Fruit fly (Drosophila melanogaster): ENCODE data around the gene CG13473.

CG13473 gene

DNA sequence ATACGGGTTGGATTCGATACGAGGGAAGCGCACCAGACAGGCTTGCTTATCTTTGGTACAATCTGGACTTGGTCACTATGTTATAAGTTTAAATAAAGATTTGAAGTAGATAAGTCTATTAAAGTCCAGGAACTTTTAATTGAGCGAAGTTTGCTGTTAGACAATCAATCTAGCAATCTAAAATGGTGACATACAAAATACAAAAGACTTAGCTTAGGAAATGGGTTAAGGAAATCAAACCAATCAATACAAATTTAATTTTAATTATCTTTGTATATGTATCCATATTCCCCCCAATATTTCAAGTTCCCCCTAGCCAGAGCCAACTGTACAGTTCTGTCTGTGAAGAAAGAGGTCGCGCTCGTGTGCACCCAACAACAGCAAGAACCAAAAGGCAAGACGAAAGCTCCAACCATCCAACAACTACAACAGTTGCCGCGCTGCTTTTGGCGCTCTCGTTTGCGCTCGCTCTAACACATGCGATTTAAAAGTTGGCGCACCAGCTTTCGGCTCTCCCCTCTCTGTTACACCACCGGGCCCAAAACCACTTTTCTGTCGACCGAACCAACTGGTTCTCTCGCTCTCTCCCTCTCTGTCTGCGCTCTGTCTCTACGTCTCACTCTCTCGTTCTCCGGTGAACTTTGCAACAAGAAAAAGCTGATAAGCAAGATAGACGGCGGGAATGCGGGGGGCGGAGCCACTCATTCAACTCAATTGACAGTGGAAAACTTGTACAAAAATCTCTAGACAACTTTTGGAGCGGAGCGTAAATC is 27.6 kb downstream of the CG13473 start (continued):
- no peak; the same call in 1 of the 2 replicates for TF ChIP-seq ssp (GFP tag; IDR thresholded peaks at IDR 0.05)
- TF ChIP-seq CG12155 (GFP tag; optimal IDR thresholded peaks at IDR 0.05) = peak; percentile 84
- TF ChIP-seq CG4424 (GFP tag; optimal IDR thresholded peaks at IDR 0.05) = peak; percentile 85
- TF ChIP-seq CG8924 (tag; optimal IDR thresholded peaks at IDR 0.05) = peak; percentile 91
- TF ChIP-seq CG13287 (GFP tag; IDR thresholded peaks at IDR 0.05; ENCODE audit: partially characterized antibody) = peak; percentile 47; the same call in 1 of the 2 replicates
- peak; percentile 90 for TF ChIP-seq Sox102F (GFP tag; optimal IDR thresholded peaks at IDR 0.05)
- peak; percentile 78 for TF ChIP-seq ATbp (GFP tag; optimal IDR thresholded peaks at IDR 0.05)
- TF ChIP-seq her (GFP tag; optimal IDR thresholded peaks at IDR 0.05) = no peak
- TF ChIP-seq D19B (GFP tag; optimal IDR thresholded peaks at IDR 0.05) = peak; percentile 80
- peak; percentile 81 for TF ChIP-seq CG4730 (GFP tag; IDR thresholded peaks at IDR 0.05)
- TF ChIP-seq pfk (GFP tag; optimal IDR thresholded peaks at IDR 0.05) = no peak
- peak; percentile 69; the same call in 1 of the 2 replicates for TF ChIP-seq CG17328 (GFP tag; IDR thresholded peaks at IDR 0.05)
- peak; percentile 81 for TF ChIP-seq CG7357 (GFP tag; IDR thresholded peaks at IDR 0.05)
- TF ChIP-seq H15 (GFP tag; IDR thresholded peaks at IDR 0.05) = peak; percentile 80
- TF ChIP-seq bsh (GFP tag; optimal IDR thresholded peaks at IDR 0.05) = peak; percentile 49 to 74
- TF ChIP-seq fu2 (GFP tag; optimal IDR thresholded peaks at IDR 0.05) = peak; percentile 86
- peak; percentile 63 for TF ChIP-seq CG12942 (GFP tag; optimal IDR thresholded peaks at IDR 0.05)
- peak; percentile 60 for TF ChIP-seq CG33557 (GFP tag; optimal IDR thresholded peaks at IDR 0.05)
- TF ChIP-seq sima (GFP tag; optimal IDR thresholded peaks at IDR 0.05) = no peak
- peak; percentile 69 for TF ChIP-seq Atf-2 (GFP tag; optimal IDR thresholded peaks at IDR 0.05)
- peak; percentile 79; the same call in 2 of the 3 replicates for TF ChIP-seq jigr1 (GFP tag; IDR thresholded peaks at IDR 0.05)
- TF ChIP-seq Opbp (GFP tag; IDR thresholded peaks at IDR 0.05; ENCODE audit: partially characterized antibody) = no peak
- peak; percentile 77 for TF ChIP-seq cato (GFP tag; optimal IDR thresholded peaks at IDR 0.05; ENCODE audit: borderline replicate concordance)
- peak; percentile 72; the same call in 1 of the 3 replicates for TF ChIP-seq CG2889 (GFP tag; IDR thresholded peaks at IDR 0.05)
- TF ChIP-seq MESR4 (GFP tag; optimal IDR thresholded peaks at IDR 0.05) = no peak
- peak; percentile 95 for TF ChIP-seq CG3281 (GFP tag; optimal IDR thresholded peaks at IDR 0.05)
- peak; percentile 96 for TF ChIP-seq CG1832 (GFP tag; optimal IDR thresholded peaks at IDR 0.05)
- peak; percentile 98 for TF ChIP-seq sens (GFP tag)
- peak; percentile 89 for TF ChIP-seq Hsf (GFP tag; optimal IDR thresholded peaks at IDR 0.05)
- no peak; the same call in 1 of the 2 replicates for TF ChIP-seq chm (GFP tag; IDR thresholded peaks at IDR 0.05)
- peak; percentile 85 for TF ChIP-seq run (tag; optimal IDR thresholded peaks at IDR 0.05)
- peak; percentile 82 for TF ChIP-seq tap (tag; optimal IDR thresholded peaks at IDR 0.05)
- TF ChIP-seq CG7271 (tag; optimal IDR thresholded peaks at IDR 0.05) = no peak
- TF ChIP-seq E2f2 (GFP tag; IDR thresholded peaks at IDR 0.05) = peak; percentile 59; the same call in 1 of the 2 replicates
- peak; percentile 30 for TF ChIP-seq Ravus (GFP tag; IDR thresholded peaks at IDR 0.05)
- peak; percentile 77 for TF ChIP-seq B-H1 (GFP tag; IDR thresholded peaks at IDR 0.05)
- peak; percentile 64; the same call in 1 of the 2 replicates for TF ChIP-seq CG5953 (GFP tag; IDR thresholded peaks at IDR 0.05)
- TF ChIP-seq Mad (GFP tag; optimal IDR thresholded peaks at IDR 0.05) = peak; percentile 61
- TF ChIP-seq phol (tag; optimal IDR thresholded peaks at IDR 0.05) = peak; percentile 91
- TF ChIP-seq sob (GFP tag; IDR thresholded peaks at IDR 0.05) = peak; percentile 39
- peak; percentile 72 for TF ChIP-seq CG1647 (GFP tag; optimal IDR thresholded peaks at IDR 0.05)
- TF ChIP-seq CG12659 (GFP tag; optimal IDR thresholded peaks at IDR 0.05) = peak; percentile 95
- peak; percentile 86 for TF ChIP-seq CG9215 (GFP tag; IDR thresholded peaks at IDR 0.05)
- TF ChIP-seq knrl (GFP tag; IDR thresholded peaks at IDR 0.05; ENCODE audit: partially characterized antibody) = no peak
- 0 out of 2 replicates have a peak, but pooled peaks have one; percentile 13 for TF ChIP-seq ham (GFP tag; IDR thresholded peaks at IDR 0.05)
- no peak for TF ChIP-seq hth (optimal IDR thresholded peaks at IDR 0.05)
- TF ChIP-seq CG2712 (tag; optimal IDR thresholded peaks at IDR 0.05) = peak; percentile 88
- peak; percentile 83 for TF ChIP-seq lilli (GFP tag; optimal IDR thresholded peaks at IDR 0.05)
- TF ChIP-seq Oaz (GFP tag; IDR thresholded peaks at IDR 0.05) = peak; percentile 74
